Worm (Caenorhabditis elegans) whole organism, L1 larva: Measurements from ENCODE around the gene F44E7.7.

Experiments used
- aly-2 ChIP-seq: fragments of 150-350 bp; optimal IDR thresholded peaks from 2 replicates; lab custom pipeline; 2014; ENCODE audit warnings: missing biosample characterization, missing genetic modification characterization
- ama-1 ChIP-seq: fragments of 150-350 bp; optimal IDR thresholded peaks from 2 replicates; lab custom pipeline; 2014
- ceh-8 ChIP-seq: fragments of 200-800 bp; sonication (Bioruptor generic); optimal IDR thresholded peaks from 2 replicates; lab custom pipeline; 2018; ENCODE audit warnings: mild to moderate bottlenecking, missing genetic modification characterization, moderate library complexity, missing compliant biosample characterization
- dpl-1 ChIP-seq, 3 experiments: fragments of 150-350 bp in 2 of 3; sonication (generic microtip) in 1 of 3; optimal IDR thresholded peaks; 2 replicates each; lab custom pipeline; 2014 to 2017; ENCODE audit warnings: missing biosample characterization in 3 of 3, missing genetic modification characterization in 3 of 3, missing genetic modification reagents in 3 of 3
- dsc-1 ChIP-seq: sonication (generic microtip); optimal IDR thresholded peaks from 2 replicates; lab custom pipeline; 2016; ENCODE audit warnings: mild to moderate bottlenecking, missing genetic modification characterization, missing compliant biosample characterization
- elt-2 ChIP-seq: sonication (generic microtip); optimal IDR thresholded peaks from 2 replicates; lab custom pipeline; 2016; ENCODE audit warnings: missing genetic modification characterization, mild to moderate bottlenecking, inconsistent platforms, missing compliant biosample characterization, missing genetic modification reagents
- hlh-4 ChIP-seq: sonication (generic microtip); optimal IDR thresholded peaks from 2 replicates; lab custom pipeline; 2016; ENCODE audit warnings: mild to moderate bottlenecking, missing genetic modification characterization, missing compliant biosample characterization
- jun-1 ChIP-seq: fragments of 150-350 bp; optimal IDR thresholded peaks from 2 replicates; lab custom pipeline; 2014; ENCODE audit warnings: missing biosample characterization, missing genetic modification reagents, missing genetic modification characterization
- lin-13 ChIP-seq: fragments of 150-350 bp; optimal IDR thresholded peaks from 2 replicates; lab custom pipeline; 2014; ENCODE audit warnings: missing biosample characterization, missing genetic modification reagents, missing genetic modification characterization
- mdl-1 ChIP-seq, 2 experiments: fragments of 150-350 bp; optimal IDR thresholded peaks; 2 replicates each; lab custom pipeline; 2014 to 2017; ENCODE audit warnings: missing biosample characterization in 2 of 2, missing genetic modification characterization in 2 of 2, inconsistent platforms in 1 of 2
- nhr-71 ChIP-seq: sonication (generic microtip); optimal IDR thresholded peaks from 2 replicates; lab custom pipeline; 2016; ENCODE audit warnings: mild to moderate bottlenecking, missing genetic modification characterization, moderate library complexity, missing compliant biosample characterization
- nhr-76 ChIP-seq: sonication (generic microtip); optimal IDR thresholded peaks from 2 replicates; lab custom pipeline; 2017; ENCODE audit warnings: missing biosample characterization, missing genetic modification characterization
- snpc-4 ChIP-seq: fragments of 150-350 bp; optimal IDR thresholded peaks from 2 replicates; lab custom pipeline; 2014; ENCODE audit warnings: missing biosample characterization, missing genetic modification characterization
- unc-130 ChIP-seq: fragments of 150-350 bp; optimal IDR thresholded peaks from 2 replicates; lab custom pipeline; 2017; ENCODE audit warnings: missing biosample characterization, missing genetic modification characterization, inconsistent platforms

ce11 chrV:5769500-5769899 is 15.8 kb downstream of the F44E7.7 start:
- no peak for TF ChIP-seq snpc-4 (tag; lab: Kevin White, UChicago)
- TF ChIP-seq ama-1 (lab: Kevin White, UChicago): no peak
- peak; percentile 58 for TF ChIP-seq nhr-71
- no peak for TF ChIP-seq jun-1
- no peak for TF ChIP-seq mdl-1 (tag; optimal IDR thresholded peaks at IDR 0.05; lab: Kevin White, UChicago)
- no peak for TF ChIP-seq hlh-4 (tag; lab: Kevin White, UChicago)
- TF ChIP-seq lin-13: no peak
- TF ChIP-seq ceh-8 (GFP tag; lab: Kevin White, UChicago): no peak
- peak; percentile 76 for TF ChIP-seq elt-2 (tag; lab: Kevin White, UChicago)
- TF ChIP-seq dsc-1 (tag; lab: Kevin White, UChicago): no peak
- no peak for TF ChIP-seq dpl-1 (GFP tag; optimal IDR thresholded peaks at IDR 0.05; lab: Kevin White, UChicago)
- TF ChIP-seq unc-130 (tag; lab: Kevin White, UChicago): no peak
- no peak for TF ChIP-seq nhr-76 (tag; lab: Kevin White, UChicago)
- TF ChIP-seq aly-2: no peak
